Fruit fly (Drosophila melanogaster) whole organism, embryonic: ENCODE results near the gene WASp.

Experiments used
- Awh ChIP-seq: fragments of 200-800 bp; sonication (Bioruptor generic); IDR thresholded peaks from 2 replicates; pipeline ENCODE4, ENCODE4 v1.3.6; 2022; ENCODE audit warnings: missing biosample characterization, missing genetic modification characterization
- CG1024 ChIP-seq: fragments of 200-800 bp; sonication (Bioruptor generic); IDR thresholded peaks from 2 replicates; pipeline ENCODE4 v1.3.6; 2022; ENCODE audit warnings: missing biosample characterization, missing genetic modification characterization
- CG12236 ChIP-seq: fragments of 200-800 bp; sonication (Bioruptor generic); optimal IDR thresholded peaks from 2 replicates; lab custom pipeline; 2016; ENCODE audit warnings: missing biosample characterization, missing genetic modification characterization
- CG13894 ChIP-seq: fragments of 200-800 bp; sonication (Bioruptor generic); optimal IDR thresholded peaks from 3 replicates; lab custom pipeline; 2018; ENCODE audit warnings: missing biosample characterization, mild to moderate bottlenecking, missing genetic modification characterization, moderate library complexity
- CG15073 ChIP-seq: fragments of 200-800 bp; sonication (Bioruptor generic); optimal IDR thresholded peaks from 2 replicates; lab custom pipeline; 2016; ENCODE audit warnings: missing biosample characterization, missing genetic modification characterization
- CG16815 ChIP-seq: fragments of 200-800 bp; sonication (Bioruptor generic); optimal IDR thresholded peaks from 3 replicates; lab custom pipeline; 2017; ENCODE audit warnings: missing biosample characterization, mild to moderate bottlenecking, missing genetic modification characterization
- CG16863 ChIP-seq: fragments of 200-800 bp; sonication (Bioruptor generic); optimal IDR thresholded peaks from 3 replicates; lab custom pipeline; 2016; ENCODE audit warnings: missing biosample characterization, missing genetic modification characterization
- CG2120 ChIP-seq: fragments of 200-800 bp; sonication (Bioruptor generic); optimal IDR thresholded peaks from 3 replicates; lab custom pipeline; 2016; ENCODE audit warnings: missing biosample characterization, missing genetic modification characterization
- CG2712 ChIP-seq: fragments of 200-800 bp; optimal IDR thresholded peaks from 3 replicates; lab custom pipeline; 2019; ENCODE audit warnings: missing biosample characterization, mild to moderate bottlenecking, missing genetic modification characterization, moderate library complexity
- CG32532 ChIP-seq: fragments of 200-800 bp; sonication (Bioruptor generic); IDR thresholded peaks from 2 replicates; pipeline ENCODE4 v1.3.6; 2022; ENCODE audit warnings: missing biosample characterization, missing genetic modification characterization
- CG34422 ChIP-seq: fragments of 200-800 bp; sonication (Bioruptor generic); IDR thresholded peaks from 3 replicates; pipeline ENCODE4 v1.3.6; 2022; ENCODE audit warnings: missing biosample characterization, missing genetic modification characterization
- CG4404 ChIP-seq: fragments of 200-800 bp; sonication (Bioruptor generic); IDR thresholded peaks from 2 replicates; pipeline ENCODE4 v1.3.6; 2022; ENCODE audit warnings: missing biosample characterization, missing genetic modification characterization
- CG4424 ChIP-seq: fragments of 200-800 bp; sonication (Bioruptor generic); optimal IDR thresholded peaks from 3 replicates; lab custom pipeline; 2016; ENCODE audit warnings: missing biosample characterization, missing genetic modification characterization
- CG6683 ChIP-seq: fragments of 200-800 bp; sonication (Bioruptor generic); optimal IDR thresholded peaks from 2 replicates; lab custom pipeline; 2017; ENCODE audit warnings: missing biosample characterization, mild to moderate bottlenecking, missing genetic modification characterization, missing genetic modification reagents
- CG7372 ChIP-seq: fragments of 200-800 bp; sonication (Bioruptor generic); IDR thresholded peaks from 2 replicates; pipeline ENCODE4 v1.3.6; 2022; ENCODE audit warnings: missing biosample characterization, missing genetic modification characterization
- CG8478 ChIP-seq: fragments of >200 bp; optimal IDR thresholded peaks from 2 replicates; lab custom pipeline; 2018
- CG9727 ChIP-seq: fragments of 200-800 bp; sonication (Bioruptor generic); optimal IDR thresholded peaks from 3 replicates; lab custom pipeline; 2017; ENCODE audit warnings: missing biosample characterization, mild to moderate bottlenecking, missing genetic modification characterization
- Fer3 ChIP-seq: fragments of 200-800 bp; sonication (Bioruptor generic); optimal IDR thresholded peaks from 2 replicates; lab custom pipeline; 2018; ENCODE audit warnings: missing biosample characterization, mild to moderate bottlenecking, missing genetic modification characterization, moderate library complexity
- Meics ChIP-seq: fragments of 200-800 bp; sonication (Bioruptor generic); optimal IDR thresholded peaks from 2 replicates; lab custom pipeline; 2017; ENCODE audit warnings: missing biosample characterization, mild to moderate bottlenecking, missing genetic modification characterization
- Nf-YC ChIP-seq: fragments of 200-800 bp; optimal IDR thresholded peaks from 3 replicates; lab custom pipeline; 2019; ENCODE audit warnings: missing biosample characterization, mild to moderate bottlenecking, missing genetic modification characterization, moderate library complexity
- Oli ChIP-seq: fragments of 200-800 bp; sonication (Bioruptor generic); optimal IDR thresholded peaks from 2 replicates; lab custom pipeline; 2018; ENCODE audit warnings: missing biosample characterization, mild to moderate bottlenecking, missing genetic modification characterization, moderate library complexity
- Side ChIP-seq: fragments of 200-800 bp; sonication (Bioruptor generic); optimal IDR thresholded peaks from 2 replicates; lab custom pipeline; 2016; ENCODE audit warnings: missing biosample characterization, missing genetic modification characterization
- Sry-β ChIP-seq: fragments of 200-800 bp; sonication (Bioruptor generic); optimal IDR thresholded peaks from 2 replicates; lab custom pipeline; 2018; ENCODE audit warnings: missing biosample characterization, mild to moderate bottlenecking, missing genetic modification characterization, moderate library complexity
- caup ChIP-seq: fragments of 200-800 bp; sonication (Bioruptor generic); optimal IDR thresholded peaks from 3 replicates; lab custom pipeline; 2017; ENCODE audit warnings: missing biosample characterization, mild to moderate bottlenecking, missing genetic modification characterization, moderate library complexity; ENCODE audit not compliant: severe bottlenecking
- ci ChIP-seq: fragments of 200-800 bp; sonication (Bioruptor generic); IDR thresholded peaks from 3 replicates; pipeline ENCODE4 v1.3.6; 2022; ENCODE audit warnings: missing biosample characterization, missing genetic modification characterization
- danr ChIP-seq: fragments of 200-800 bp; sonication (Bioruptor generic); IDR thresholded peaks from 2 replicates; pipeline ENCODE4 v1.3.6; 2022; ENCODE audit warnings: missing biosample characterization, missing genetic modification characterization
- dimm ChIP-seq: fragments of 200-800 bp; sonication (Bioruptor generic); IDR thresholded peaks from 2 replicates; pipeline ENCODE4 v1.3.6; 2022; ENCODE audit warnings: missing biosample characterization, missing genetic modification characterization
- disco-r ChIP-seq: fragments of 200-800 bp; sonication (Bioruptor generic); optimal IDR thresholded peaks from 2 replicates; lab custom pipeline; 2016; ENCODE audit warnings: missing biosample characterization, missing genetic modification characterization
- dmrt99B ChIP-seq: fragments of 200-800 bp; sonication (Bioruptor generic); optimal IDR thresholded peaks from 2 replicates; lab custom pipeline; 2018; ENCODE audit warnings: missing biosample characterization, mild to moderate bottlenecking, missing genetic modification characterization, moderate library complexity
- dysf ChIP-seq: fragments of 200-800 bp; sonication (Bioruptor generic); IDR thresholded peaks from 3 replicates; pipeline ENCODE4 v1.3.6; 2022; ENCODE audit warnings: missing biosample characterization, missing genetic modification characterization
- ems ChIP-seq: fragments of 200-800 bp; sonication (Bioruptor generic); optimal IDR thresholded peaks from 3 replicates; lab custom pipeline; 2016; ENCODE audit warnings: missing biosample characterization, missing genetic modification characterization
- gro ChIP-seq: fragments of 200-800 bp; sonication (Bioruptor generic); optimal IDR thresholded peaks from 2 replicates; lab custom pipeline; 2016; ENCODE audit warnings: missing biosample characterization, missing genetic modification characterization
- h ChIP-seq: fragments of >200 bp; optimal IDR thresholded peaks from 2 replicates; lab custom pipeline; 2017
- ham ChIP-seq: fragments of 200-800 bp; sonication (Bioruptor generic); IDR thresholded peaks from 2 replicates; pipeline ENCODE4 v1.3.6; 2022; ENCODE audit warnings: missing biosample characterization, missing genetic modification characterization
- kah ChIP-seq: fragments of 200-800 bp; sonication (Bioruptor generic); optimal IDR thresholded peaks from 2 replicates; lab custom pipeline; 2018; ENCODE audit warnings: missing biosample characterization, mild to moderate bottlenecking, missing genetic modification characterization
- lab ChIP-seq: fragments of 200-800 bp; sonication (Bioruptor generic); optimal IDR thresholded peaks from 3 replicates; lab custom pipeline; 2017; ENCODE audit warnings: missing biosample characterization, missing genetic modification characterization, mild to moderate bottlenecking, moderate library complexity, missing genetic modification reagents
- lola ChIP-seq, 3 experiments: fragments of >200 bp in 2 of 3; fragments of 200-800 bp in 1 of 3; sonication (Bioruptor generic) in 1 of 3; optimal IDR thresholded peaks; 2 replicates each; lab custom pipeline; 2017 to 2019; ENCODE audit warnings: missing biosample characterization in 3 of 3, missing genetic modification characterization in 3 of 3, mild to moderate bottlenecking in 1 of 3, moderate library complexity in 1 of 3
- mam ChIP-seq: fragments of 200-800 bp; sonication (Bioruptor generic); optimal IDR thresholded peaks from 3 replicates; lab custom pipeline; 2016; ENCODE audit warnings: missing biosample characterization, missing genetic modification characterization
- nerfin-2 ChIP-seq: fragments of 200-800 bp; sonication (Bioruptor generic); IDR thresholded peaks from 2 replicates; pipeline ENCODE4 v1.3.6; 2022; ENCODE audit warnings: missing biosample characterization, missing genetic modification characterization; ENCODE audit not compliant: partially characterized antibody
- pfk ChIP-seq: fragments of 200-800 bp; sonication (Bioruptor generic); optimal IDR thresholded peaks from 2 replicates; lab custom pipeline; 2018; ENCODE audit warnings: missing biosample characterization, mild to moderate bottlenecking, missing genetic modification characterization, moderate library complexity
- psq ChIP-seq: fragments of 200-800 bp; sonication (Bioruptor generic); optimal IDR thresholded peaks from 2 replicates; lab custom pipeline; 2017; ENCODE audit warnings: missing biosample characterization, missing genetic modification characterization
- row ChIP-seq: fragments of 200-800 bp; sonication (Bioruptor generic); IDR thresholded peaks from 3 replicates; pipeline ENCODE4 v1.3.6; 2022; ENCODE audit warnings: missing biosample characterization, missing genetic modification characterization
- run ChIP-seq: fragments of 200-800 bp; sonication (Bioruptor generic); optimal IDR thresholded peaks from 3 replicates; lab custom pipeline; 2018; ENCODE audit warnings: missing biosample characterization, mild to moderate bottlenecking, missing genetic modification characterization
- seq ChIP-seq: fragments of 200-800 bp; sonication (Bioruptor generic); IDR thresholded peaks from 2 replicates; pipeline ENCODE4 v1.3.6; 2022; ENCODE audit warnings: missing biosample characterization, missing genetic modification characterization
- slou ChIP-seq: fragments of 200-800 bp; sonication (Bioruptor generic); optimal IDR thresholded peaks from 3 replicates; lab custom pipeline; 2016; ENCODE audit warnings: missing biosample characterization, missing genetic modification characterization
- so ChIP-seq: fragments of 200-800 bp; sonication (Bioruptor generic); IDR thresholded peaks from 3 replicates; pipeline ENCODE4 v1.3.6; 2022; ENCODE audit warnings: missing biosample characterization, missing genetic modification characterization
- ssp ChIP-seq: fragments of 200-800 bp; sonication (Bioruptor generic); IDR thresholded peaks from 2 replicates; pipeline ENCODE4 v1.3.6; 2022; ENCODE audit warnings: missing biosample characterization, missing genetic modification characterization
- tap ChIP-seq: fragments of 200-800 bp; optimal IDR thresholded peaks from 3 replicates; lab custom pipeline; 2019; ENCODE audit warnings: missing biosample characterization, mild to moderate bottlenecking, missing genetic modification characterization, moderate library complexity
- unc-4 ChIP-seq: fragments of 200-800 bp; sonication (Bioruptor generic); IDR thresholded peaks from 2 replicates; pipeline ENCODE4 v1.3.6; 2022; ENCODE audit warnings: missing biosample characterization, missing genetic modification characterization; ENCODE audit not compliant: partially characterized antibody
- unpg ChIP-seq: fragments of 200-800 bp; sonication (Bioruptor generic); optimal IDR thresholded peaks from 3 replicates; lab custom pipeline; 2018; ENCODE audit warnings: missing biosample characterization, mild to moderate bottlenecking, missing genetic modification characterization, moderate library complexity

WASp gene

dm6 chr3R:28844611-28845376, 13.0 kb upstream of the WASp start, which contains the start of the genes Apc and spg (continued):
- peak; percentile 66 for TF ChIP-seq lab
- TF ChIP-seq CG1024 (GFP tag; lab: Robert Waterston, UW), result no peak
- no peak for TF ChIP-seq CG6683 (GFP tag; lab: Kevin White, UChicago)
- TF ChIP-seq slou, result no peak
- no peak for TF ChIP-seq ham (GFP tag; lab: Robert Waterston, UW)
- TF ChIP-seq CG12236, result no peak
- TF ChIP-seq h (lab: Kevin White, UChicago), result no peak
- peak; percentile 10 for TF ChIP-seq CG16863 (GFP tag; lab: Kevin White, UChicago)
- TF ChIP-seq Oli (tag; lab: Kevin White, UChicago), result peak; percentile 4
- peak; percentile 46 for TF ChIP-seq Nf-YC (tag; lab: Kevin White, UChicago)
- peak; percentile 86 for TF ChIP-seq ci (GFP tag; lab: Robert Waterston, UW)
- peak; percentile 72 for TF ChIP-seq unc-4 (GFP tag; lab: Robert Waterston, UW)
- TF ChIP-seq CG4404 (GFP tag; lab: Robert Waterston, UW), result no peak
- TF ChIP-seq CG2120 (GFP tag; lab: Kevin White, UChicago), result peak; percentile 53
- TF ChIP-seq dysf (GFP tag; lab: Robert Waterston, UW), result peak; percentile 31; the same call in 1 of the 3 replicates
- TF ChIP-seq unpg (GFP tag; lab: Kevin White, UChicago), result peak; percentile 45
- TF ChIP-seq mam (GFP tag; lab: Kevin White, UChicago), result no peak
- no peak for TF ChIP-seq tap (tag; lab: Kevin White, UChicago)
- TF ChIP-seq CG7372, result no peak
- peak; percentile 29 for TF ChIP-seq Fer3 (tag; lab: Kevin White, UChicago)
- TF ChIP-seq ems (GFP tag; lab: Kevin White, UChicago), result peak; percentile 39
- TF ChIP-seq Sry-β (GFP tag; lab: Kevin White, UChicago), result no peak
- peak; percentile 37 for TF ChIP-seq Side (GFP tag; lab: Kevin White, UChicago)
- TF ChIP-seq dmrt99B (tag; lab: Kevin White, UChicago), result peak; percentile 30
- no peak for TF ChIP-seq CG8478 (lab: Kevin White, UChicago)
- TF ChIP-seq CG13894 (tag; lab: Kevin White, UChicago), result peak; percentile 33
- 0 out of 2 replicates have a peak, but pooled peaks have one; percentile 40 for TF ChIP-seq seq (GFP tag; lab: Robert Waterston, UW)
- TF ChIP-seq dimm (GFP tag; lab: Robert Waterston, UW), result no peak
- TF ChIP-seq lola (GFP tag; optimal IDR thresholded peaks at IDR 0.05; lab: Kevin White, UChicago), result peak in 1 of 3 experiments; percentile 43
- TF ChIP-seq CG4424, result peak; percentile 12
- peak; percentile 1 for TF ChIP-seq CG16815 (GFP tag; lab: Kevin White, UChicago)
- peak; percentile 20 for TF ChIP-seq CG9727
- no peak for TF ChIP-seq danr
- peak; percentile 45 for TF ChIP-seq CG2712
- TF ChIP-seq run (tag; lab: Kevin White, UChicago), result no peak
- TF ChIP-seq caup, result peak; percentile 59
- peak; percentile 35 for TF ChIP-seq kah (GFP tag; lab: Kevin White, UChicago)
- TF ChIP-seq CG34422 (GFP tag; lab: Robert Waterston, UW), result peak; percentile 60; the same call in 1 of the 3 replicates
- TF ChIP-seq row (GFP tag; lab: Robert Waterston, UW), result peak; percentile 82
- TF ChIP-seq gro (GFP tag; lab: Kevin White, UChicago), result peak; percentile 38
- TF ChIP-seq CG32532 (GFP tag; lab: Robert Waterston, UW), result peak; percentile 7
- TF ChIP-seq Meics (GFP tag; lab: Kevin White, UChicago), result peak; percentile 61
- TF ChIP-seq Awh (GFP tag; lab: Robert Waterston, UW), result peak; percentile 74; the same call in 1 of the 2 replicates
- peak; percentile 44; the same call in 2 of the 3 replicates for TF ChIP-seq so (GFP tag; lab: Robert Waterston, UW)
- TF ChIP-seq pfk (GFP tag; lab: Kevin White, UChicago), result peak; percentile 14
- TF ChIP-seq psq (GFP tag; lab: Kevin White, UChicago), result no peak
- no peak for TF ChIP-seq ssp
- no peak for TF ChIP-seq disco-r
- no peak for TF ChIP-seq CG15073 (GFP tag; lab: Kevin White, UChicago)
- peak; percentile 57; the same call in 1 of the 2 replicates for TF ChIP-seq nerfin-2
